Fruit fly (Drosophila melanogaster) whole organism, wandering third instar larva: Measurements from ENCODE around the gene Aatf.
A peak's percentile ranks its signal among the peaks of the same experiment; 100 is the strongest.

ENCODE experiments used
- Dfd ChIP-seq: fragments of >200 bp; optimal IDR thresholded peaks from 2 replicates; lab custom pipeline; 2017; ENCODE audit warnings: missing biosample characterization, missing genetic modification characterization
- Hr83 ChIP-seq: fragments of 200-300 bp; sonication (Bioruptor generic); optimal IDR thresholded peaks from 2 replicates; lab custom pipeline; 2016; ENCODE audit warnings: missing biosample characterization, mild to moderate bottlenecking, missing genetic modification characterization, moderate library complexity; ENCODE audit not compliant: poor library complexity, severe bottlenecking
- Jra ChIP-seq: sonication (Bioruptor generic); optimal IDR thresholded peaks from 2 replicates; lab custom pipeline; 2016; ENCODE audit warnings: missing biosample characterization, missing genetic modification characterization
- OdsH ChIP-seq: fragments of 200-800 bp; sonication (Bioruptor generic); optimal IDR thresholded peaks from 2 replicates; lab custom pipeline; 2016; ENCODE audit warnings: missing biosample characterization, mild to moderate bottlenecking, missing genetic modification characterization
- lola ChIP-seq: fragments of >200 bp; optimal IDR thresholded peaks from 2 replicates; lab custom pipeline; 2017; ENCODE audit warnings: missing biosample characterization, missing genetic modification characterization
- pan ChIP-seq: fragments of >200 bp; optimal IDR thresholded peaks from 2 replicates; lab custom pipeline; 2017
- psq ChIP-seq: fragments of 200-800 bp; sonication (Bioruptor generic); optimal IDR thresholded peaks from 3 replicates; lab custom pipeline; 2017; ENCODE audit warnings: missing biosample characterization, mild to moderate bottlenecking, missing genetic modification characterization, moderate library complexity
- rgr ChIP-seq: fragments of 200-800 bp; sonication (Bioruptor generic); optimal IDR thresholded peaks from 3 replicates; lab custom pipeline; 2016; ENCODE audit warnings: missing biosample characterization, mild to moderate bottlenecking, missing genetic modification characterization
- sv ChIP-seq: fragments of 200-800 bp; sonication (Bioruptor generic); optimal IDR thresholded peaks from 3 replicates; lab custom pipeline; 2016; ENCODE audit warnings: missing biosample characterization, missing genetic modification characterization
- tai ChIP-seq: sonication (Bioruptor generic); optimal IDR thresholded peaks from 2 replicates; lab custom pipeline; 2016; ENCODE audit warnings: missing biosample characterization, missing genetic modification characterization

dm6 chr2L:6722822-6723749 is 5.7 kb downstream of the Aatf start, which contains the start of gene homer:
- TF ChIP-seq pan (lab: Kevin White, UChicago) (no peak), Dfd (GFP tag; lab: Kevin White, UChicago) (no peak), Hr83 (GFP tag; lab: Kevin White, UChicago) (peak; percentile 48), sv (GFP tag; lab: Kevin White, UChicago) (no peak), psq (GFP tag; lab: Kevin White, UChicago) (no peak), OdsH (GFP tag; lab: Kevin White, UChicago) (no peak), tai (no peak), Jra (GFP tag; lab: Kevin White, UChicago) (no peak), lola (GFP tag; lab: Kevin White, UChicago) (no peak), rgr (GFP tag; lab: Kevin White, UChicago) (peak; percentile 41)
